Worm (Caenorhabditis elegans): ENCODE results near the gene ndx-9.

The ndx-9 gene

DNA sequence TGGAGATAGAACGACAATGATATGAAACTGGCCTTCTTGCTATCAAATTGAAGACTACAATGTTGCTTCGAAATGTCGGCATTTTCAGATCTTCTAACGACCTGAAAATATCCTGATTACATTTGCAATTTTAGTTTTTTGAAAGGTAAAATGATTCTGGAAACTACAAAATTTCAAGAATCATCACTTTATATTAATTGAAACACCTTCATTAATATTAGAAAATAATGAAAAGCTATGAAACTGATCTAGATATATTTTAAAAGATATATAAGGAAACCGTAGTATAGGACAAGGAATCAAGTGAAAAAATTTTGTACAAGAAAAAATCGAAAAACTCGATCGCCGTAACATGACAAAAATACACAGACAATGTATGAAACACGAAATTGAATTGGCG is at the start of gene ndx-9:
Gene ndx-9 (minus strand): TSS at position 101 of the 400 bp plus-strand sequence.
- TF ChIP-seq nhr-85 (tag): no peak
- no peak for TF ChIP-seq unc-86 (tag; optimal IDR thresholded peaks at IDR 0.05)
- no peak for TF ChIP-seq hpl-2 (GFP tag; optimal IDR thresholded peaks at IDR 0.05)
- no peak for TF ChIP-seq snu-23 (GFP tag; optimal IDR thresholded peaks at IDR 0.05)
- TF ChIP-seq xbp-1 (tag; optimal IDR thresholded peaks at IDR 0.05): no peak
- TF ChIP-seq fkh-4 (tag; optimal IDR thresholded peaks at IDR 0.05; ENCODE audit: borderline replicate concordance): no peak
- TF ChIP-seq aly-2 (tag; optimal IDR thresholded peaks at IDR 0.05): no peak
- no peak for TF ChIP-seq nhr-76 (tag; optimal IDR thresholded peaks at IDR 0.05)
- TF ChIP-seq unc-30 (tag; optimal IDR thresholded peaks at IDR 0.05): no peak
- no peak for TF ChIP-seq C34B4.2 (tag; optimal IDR thresholded peaks at IDR 0.05)
- TF ChIP-seq hlh-17 (GFP tag; optimal IDR thresholded peaks at IDR 0.05; ENCODE audit: borderline replicate concordance): no peak
- no peak for TF ChIP-seq lin-35 (GFP tag; optimal IDR thresholded peaks at IDR 0.05)
- no peak for TF ChIP-seq egl-27 (tag; optimal IDR thresholded peaks at IDR 0.05)
- no peak for TF ChIP-seq alr-1 (tag; optimal IDR thresholded peaks at IDR 0.05; ENCODE audit: borderline replicate concordance)
- no peak for TF ChIP-seq blmp-1 (tag; optimal IDR thresholded peaks at IDR 0.05)
- TF ChIP-seq elt-2 (tag; optimal IDR thresholded peaks at IDR 0.05): no peak
- no peak for TF ChIP-seq lin-14 (GFP tag; optimal IDR thresholded peaks at IDR 0.05)
- TF ChIP-seq C16A3.4 (tag; optimal IDR thresholded peaks at IDR 0.05): no peak

DNA sequence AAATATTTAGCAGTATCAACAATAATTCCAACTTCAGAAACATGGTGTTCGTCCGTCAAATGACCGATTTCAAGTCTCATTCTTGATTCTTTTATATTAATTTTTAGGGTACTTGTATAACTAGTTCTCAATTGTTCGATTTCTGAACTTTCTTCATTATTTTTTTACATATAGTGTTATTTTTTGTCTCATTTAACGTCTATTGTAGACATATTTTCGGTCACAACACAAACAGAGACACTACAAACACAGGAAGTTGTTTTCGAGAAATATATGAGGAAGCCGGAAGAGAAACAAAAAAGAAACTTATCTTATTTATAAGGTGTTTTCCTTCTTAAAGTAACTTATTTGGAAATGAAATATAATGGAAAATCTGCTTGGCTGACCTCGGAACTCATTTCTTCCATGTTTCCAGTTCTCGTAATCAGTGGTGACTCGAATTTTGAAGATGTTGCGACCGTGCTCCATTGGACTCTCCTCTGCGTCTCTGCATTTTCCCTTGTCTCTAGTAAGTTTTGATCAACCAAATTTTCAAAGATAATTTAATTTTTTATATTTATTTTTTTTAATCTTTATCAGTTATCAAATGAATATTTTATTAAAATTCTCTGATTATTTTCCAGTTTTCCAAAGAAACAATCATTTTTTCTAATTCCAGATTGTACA is 42.0 kb upstream of the ndx-9 start, which contains the start of the genes F36H1.12 and lin-3:
Gene F36H1.12 (minus strand): TSS at position 51 of the 666 bp plus-strand sequence.
Gene lin-3 (plus strand): TSS at position 657 of the 666 bp plus-strand sequence.
- TF ChIP-seq hpl-2 (GFP tag; optimal IDR thresholded peaks at IDR 0.05) (no peak), aha-1 (tag; optimal IDR thresholded peaks at IDR 0.05) (no peak), nhr-76 (tag; optimal IDR thresholded peaks at IDR 0.05) (no peak), unc-30 (tag; optimal IDR thresholded peaks at IDR 0.05) (no peak), unc-130 (tag; optimal IDR thresholded peaks at IDR 0.05) (no peak), egl-27 (tag; optimal IDR thresholded peaks at IDR 0.05) (no peak), ceh-90 (tag; optimal IDR thresholded peaks at IDR 0.05) (no peak), nhr-19 (GFP tag; conservative IDR thresholded peaks at IDR 0.05) (no peak), nhr-12 (tag; optimal IDR thresholded peaks at IDR 0.05) (no peak), mef-2 (tag; optimal IDR thresholded peaks at IDR 0.05) (no peak)

DNA sequence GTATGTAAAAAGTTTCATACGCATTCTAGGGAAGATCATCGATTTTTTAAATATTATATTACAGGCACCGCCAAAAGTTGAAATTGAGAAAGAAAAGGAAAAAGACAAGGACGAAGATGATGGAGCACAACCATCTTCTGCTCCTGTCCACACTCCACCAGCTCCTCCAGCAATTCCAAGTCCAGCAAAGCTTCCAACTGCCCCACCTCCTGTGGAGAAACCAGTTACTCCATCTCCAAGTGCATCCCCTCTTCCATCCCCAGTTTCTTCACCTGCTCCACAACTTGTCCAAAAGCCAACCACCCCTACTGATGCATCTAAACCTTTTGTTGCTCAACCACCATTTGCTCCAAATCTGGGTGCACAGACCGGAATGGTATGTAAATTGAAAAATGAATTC is 40.1 kb upstream of the ndx-9 start:
- TF ChIP-seq alr-1 (tag; optimal IDR thresholded peaks at IDR 0.05; ENCODE audit: borderline replicate concordance) (no peak), mab-9 (GFP tag; IDR thresholded peaks at IDR 0.05) (no peak), pag-3 (tag; optimal IDR thresholded peaks at IDR 0.05; ENCODE audit: borderline replicate concordance, insufficient read depth) (no peak), fos-1 (tag; optimal IDR thresholded peaks at IDR 0.05) (no peak), lin-35 (GFP tag; optimal IDR thresholded peaks at IDR 0.05) (no peak), pax-3 (tag; optimal IDR thresholded peaks at IDR 0.05) (no peak), ztf-4 (tag; optimal IDR thresholded peaks at IDR 0.05) (no peak), unc-30 (tag; optimal IDR thresholded peaks at IDR 0.05) (no peak), unc-62 (GFP tag; optimal IDR thresholded peaks at IDR 0.05) (no peak), ceh-90 (tag; optimal IDR thresholded peaks at IDR 0.05) (no peak), sptf-1 (tag; optimal IDR thresholded peaks at IDR 0.05) (no peak), nhr-19 (GFP tag; conservative IDR thresholded peaks at IDR 0.05) (no peak), mef-2 (tag; optimal IDR thresholded peaks at IDR 0.05) (no peak), aha-1 (tag; optimal IDR thresholded peaks at IDR 0.05) (no peak), tbx-2 (tag; optimal IDR thresholded peaks at IDR 0.05) (no peak), nhr-28 (tag; optimal IDR thresholded peaks at IDR 0.05) (no peak), zag-1 (tag; optimal IDR thresholded peaks at IDR 0.05) (no peak), nhr-77 (tag; optimal IDR thresholded peaks at IDR 0.05) (no peak), lin-39 (tag; optimal IDR thresholded peaks at IDR 0.05) (no peak), dpl-1 (GFP tag; optimal IDR thresholded peaks at IDR 0.05) (no peak)

Measured in whole organism, L1 larva.